Fruit fly (Drosophila melanogaster) S2 (cell line): Measurements from ENCODE around the gene Cse1.

Experiments used
- CG8478 ChIP-seq: fragments of >200 bp; optimal IDR thresholded peaks from 2 replicates; lab custom pipeline; 2018
- CTCF ChIP-seq, 2 experiments: fragments of >200 bp; optimal IDR thresholded peaks; 2 replicates each; lab custom pipeline; 2018

DNA sequence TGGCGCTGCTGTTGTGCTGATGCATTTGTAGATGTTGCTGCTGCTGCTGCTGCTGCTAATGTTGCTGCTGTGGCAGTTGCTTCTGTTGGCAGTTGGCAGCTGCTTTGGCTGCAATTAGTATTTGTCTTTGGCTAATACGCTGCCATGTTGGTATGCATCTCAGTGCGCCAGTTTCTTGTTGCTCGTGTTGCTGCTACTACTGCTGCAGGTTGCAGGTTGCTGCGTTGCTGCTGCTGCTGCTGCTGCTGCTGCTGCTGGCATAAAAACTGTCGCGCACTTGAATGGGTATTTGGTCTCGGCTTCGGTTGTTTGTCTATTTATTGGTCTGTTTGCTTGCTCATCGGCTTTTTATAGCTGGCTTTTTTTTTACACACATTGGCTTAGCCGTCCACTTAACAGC is 16.3 kb downstream of the Cse1 start:
- no peak for TF ChIP-seq CTCF (optimal IDR thresholded peaks at IDR 0.05; lab: Kevin White, UChicago)
- TF ChIP-seq CG8478 = no peak
